Fruit fly (Drosophila melanogaster) whole organism, wandering third instar larva: Measurements from ENCODE around the gene CG1582.

Source experiments
- OdsH ChIP-seq: fragments of 200-800 bp; sonication (Bioruptor generic); optimal IDR thresholded peaks from 2 replicates; lab custom pipeline; 2016; ENCODE audit warnings: missing biosample characterization, mild to moderate bottlenecking, missing genetic modification characterization
- h ChIP-seq: fragments of 200-800 bp; sonication (Bioruptor generic); optimal IDR thresholded peaks from 3 replicates; lab custom pipeline; 2016; ENCODE audit warnings: missing biosample characterization, mild to moderate bottlenecking, missing genetic modification characterization
- lola ChIP-seq: fragments of >200 bp; optimal IDR thresholded peaks from 2 replicates; lab custom pipeline; 2017; ENCODE audit warnings: missing biosample characterization, missing genetic modification characterization

dm6 chrX:10846972-10847435 is 52.1 kb downstream of the CG1582 start, which contains the start of gene sbr:
- TF ChIP-seq h (GFP tag; lab: Kevin White, UChicago) (peak; percentile 53), OdsH (no peak), lola (GFP tag; lab: Kevin White, UChicago) (no peak)
